Fruit fly (Drosophila melanogaster): ENCODE results near the gene a10.

- no peak for TF ChIP-seq jim (GFP tag; optimal IDR thresholded peaks at IDR 0.05)
- no peak for TF ChIP-seq GATAd (GFP tag; optimal IDR thresholded peaks at IDR 0.05)
- no peak for TF ChIP-seq sage (GFP tag; optimal IDR thresholded peaks at IDR 0.05)
- TF ChIP-seq Hr83 (GFP tag; optimal IDR thresholded peaks at IDR 0.05; ENCODE audit: poor library complexity, severe bottlenecking): no peak
- no peak for TF ChIP-seq Vsx2 (GFP tag; optimal IDR thresholded peaks at IDR 0.05; ENCODE audit: partially characterized antibody)
- TF ChIP-seq psq (GFP tag; optimal IDR thresholded peaks at IDR 0.05): no peak
Measured at dm6 chr3L:17001055-17001454, 22.5 kb downstream of the a10 start.

Measured in whole organism, wandering third instar larva.